Fruit fly (Drosophila melanogaster): ENCODE measurements around the gene Hip1.

Gene Hip1

DNA sequence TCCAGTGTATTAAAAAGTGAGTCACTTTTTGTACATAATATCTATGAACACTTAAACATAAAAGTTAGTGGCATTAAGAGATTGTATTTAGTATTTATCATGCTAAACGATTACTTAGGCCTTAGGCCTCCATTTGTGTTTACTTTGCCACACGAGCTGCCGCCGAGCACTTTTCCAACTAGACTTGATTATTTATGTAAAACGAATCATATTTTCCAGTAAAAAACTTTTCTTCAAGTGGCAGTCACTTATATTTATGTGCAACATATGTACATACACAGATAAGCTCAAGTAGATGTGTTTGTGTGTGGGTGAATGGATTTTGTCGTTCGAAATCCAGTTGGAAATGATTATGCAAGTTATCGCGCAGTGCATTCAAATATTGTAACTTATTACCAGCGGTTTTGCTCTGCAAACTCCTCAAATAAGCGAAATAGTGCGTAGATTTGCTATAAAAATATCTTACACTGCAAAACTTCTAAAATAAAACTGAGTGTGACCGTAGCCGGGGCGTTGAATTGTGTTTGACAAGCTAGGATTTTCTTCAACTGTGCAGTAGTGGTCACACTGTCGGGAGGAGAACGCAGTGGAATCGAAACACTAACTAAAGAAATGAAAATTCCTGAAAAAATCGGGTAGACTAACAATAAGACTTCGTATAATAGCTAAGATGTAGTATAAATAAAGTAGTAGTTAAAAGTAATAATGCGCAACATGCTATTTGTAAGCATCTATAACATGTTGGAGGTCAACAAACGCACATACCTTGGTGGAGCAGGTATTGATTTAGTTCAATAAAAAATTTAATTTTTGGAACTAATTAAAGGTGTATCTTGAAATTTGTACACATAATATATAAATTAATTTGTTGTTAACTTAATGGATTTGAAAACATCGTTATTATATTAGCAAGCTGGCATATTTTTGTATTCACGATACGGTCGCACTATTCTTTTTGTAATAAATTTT, 23.5 kb downstream of the Hip1 start, which contains the start of the genes Klc and CG10984 (continued):
- peak; percentile 76 for TF ChIP-seq dsx (GFP tag; optimal IDR thresholded peaks at IDR 0.05; ENCODE audit: poor library complexity, severe bottlenecking)
- TF ChIP-seq CG8319 (GFP tag; optimal IDR thresholded peaks at IDR 0.05) = no peak
- TF ChIP-seq cyc (GFP tag; optimal IDR thresholded peaks at IDR 0.05) = peak; percentile 80
- TF ChIP-seq Eip93F (GFP tag; optimal IDR thresholded peaks at IDR 0.05) = peak; percentile 39
- no peak for TF ChIP-seq CG6808 (GFP tag; optimal IDR thresholded peaks at IDR 0.05)
- TF ChIP-seq Hr4 (GFP tag; optimal IDR thresholded peaks at IDR 0.05) = peak; percentile 96
- TF ChIP-seq CG8119 (GFP tag; IDR thresholded peaks at IDR 0.05) = no peak; the same call in 1 of the 3 replicates
- peak; percentile 93 for TF ChIP-seq pdm3 (GFP tag; optimal IDR thresholded peaks at IDR 0.05)
- peak; percentile 68 for TF ChIP-seq Sox15 (GFP tag; optimal IDR thresholded peaks at IDR 0.05)
- peak; percentile 79 for TF ChIP-seq CG31627 (GFP tag; optimal IDR thresholded peaks at IDR 0.05)
- no peak for TF ChIP-seq Hr38 (GFP tag; optimal IDR thresholded peaks at IDR 0.05)
- TF ChIP-seq spab (GFP tag; optimal IDR thresholded peaks at IDR 0.05) = no peak
- peak; percentile 95 for TF ChIP-seq CG32006 (GFP tag; optimal IDR thresholded peaks at IDR 0.05)
- TF ChIP-seq achi (GFP tag; optimal IDR thresholded peaks at IDR 0.05) = peak; percentile 84
- no peak for TF ChIP-seq CG9139 (GFP tag; optimal IDR thresholded peaks at IDR 0.05)

DNA sequence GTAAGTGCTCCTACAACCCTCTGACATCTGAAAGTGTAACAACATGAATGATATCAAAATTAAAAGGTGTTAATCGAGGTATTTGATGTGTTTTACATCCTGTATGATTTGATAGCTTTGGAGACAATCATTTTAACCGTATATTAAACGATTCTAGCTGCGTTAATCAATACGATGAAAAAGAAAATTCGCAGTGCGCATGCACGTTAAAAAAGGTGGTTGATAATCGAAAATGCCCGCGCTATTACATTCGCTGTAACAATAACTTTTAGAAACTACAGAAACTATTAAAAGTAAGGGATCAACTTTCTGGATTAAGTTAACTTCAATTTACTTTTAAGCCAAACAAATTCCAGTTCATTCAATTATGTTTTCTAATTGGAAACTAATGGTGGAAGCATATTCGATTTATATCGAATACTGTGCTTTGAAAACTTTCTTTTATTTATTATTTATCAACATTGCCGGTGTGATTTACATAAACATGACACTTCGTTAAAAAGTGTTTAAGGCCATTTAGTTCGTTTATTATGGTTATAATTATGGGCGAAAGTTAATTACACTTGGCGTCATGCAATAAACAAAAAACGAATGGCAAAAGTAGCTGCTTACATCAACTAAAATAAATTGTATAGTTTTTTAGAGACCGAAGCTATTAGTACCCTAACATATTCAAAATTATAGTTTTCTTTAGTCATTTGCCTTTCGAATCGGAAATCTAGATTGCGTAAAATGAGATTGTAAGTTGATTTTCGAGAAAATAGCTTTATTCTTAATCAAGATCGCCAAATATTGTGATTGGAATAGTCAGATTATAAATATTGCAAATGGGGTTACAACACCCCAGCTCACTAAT, 24.4 kb downstream of the Hip1 start:
- TF ChIP-seq CG3919 (GFP tag; optimal IDR thresholded peaks at IDR 0.05) (no peak), CG8632 (GFP tag; optimal IDR thresholded peaks at IDR 0.05) (no peak), CG6854 (GFP tag; optimal IDR thresholded peaks at IDR 0.05) (no peak), spab (GFP tag; optimal IDR thresholded peaks at IDR 0.05) (no peak), ss (GFP tag; optimal IDR thresholded peaks at IDR 0.05) (no peak), CG16779 (tag; optimal IDR thresholded peaks at IDR 0.05) (no peak), Blimp-1 (GFP tag; optimal IDR thresholded peaks at IDR 0.05) (no peak), Ets96B (tag; optimal IDR thresholded peaks at IDR 0.05) (no peak), Eip93F (GFP tag; optimal IDR thresholded peaks at IDR 0.05) (no peak), net (GFP tag; optimal IDR thresholded peaks at IDR 0.05) (no peak), CG34406 (GFP tag; optimal IDR thresholded peaks at IDR 0.05) (no peak), salr (GFP tag; optimal IDR thresholded peaks at IDR 0.05) (no peak), dsx (GFP tag; optimal IDR thresholded peaks at IDR 0.05; ENCODE audit: poor library complexity, severe bottlenecking) (no peak), CG6808 (GFP tag; optimal IDR thresholded peaks at IDR 0.05) (no peak)

DNA sequence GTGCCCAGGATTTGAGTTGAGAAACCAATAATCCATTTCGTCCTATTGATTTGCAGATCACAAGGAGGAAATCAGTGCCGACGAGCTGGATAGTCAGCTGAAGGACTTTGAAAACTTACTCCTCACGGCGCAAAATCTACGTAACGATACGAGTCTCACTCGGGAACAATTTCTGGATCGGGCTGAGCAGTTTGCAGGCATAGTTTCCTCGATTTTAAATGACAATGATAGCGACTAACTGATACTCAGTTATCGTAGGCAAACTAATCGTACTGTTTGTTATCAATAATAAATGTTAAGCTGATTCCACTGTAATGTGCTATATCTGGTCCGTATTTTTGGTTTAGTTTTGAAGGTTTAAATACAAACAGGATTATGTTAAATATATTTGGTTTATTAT, 27.1 kb downstream of the Hip1 start:
- TF ChIP-seq Hr39 (GFP tag; optimal IDR thresholded peaks at IDR 0.05) (no peak), net (GFP tag; optimal IDR thresholded peaks at IDR 0.05) (no peak), Eip78C (GFP tag) (no peak), Sox102F (GFP tag; optimal IDR thresholded peaks at IDR 0.05) (no peak), svp (GFP tag) (no peak)

DNA sequence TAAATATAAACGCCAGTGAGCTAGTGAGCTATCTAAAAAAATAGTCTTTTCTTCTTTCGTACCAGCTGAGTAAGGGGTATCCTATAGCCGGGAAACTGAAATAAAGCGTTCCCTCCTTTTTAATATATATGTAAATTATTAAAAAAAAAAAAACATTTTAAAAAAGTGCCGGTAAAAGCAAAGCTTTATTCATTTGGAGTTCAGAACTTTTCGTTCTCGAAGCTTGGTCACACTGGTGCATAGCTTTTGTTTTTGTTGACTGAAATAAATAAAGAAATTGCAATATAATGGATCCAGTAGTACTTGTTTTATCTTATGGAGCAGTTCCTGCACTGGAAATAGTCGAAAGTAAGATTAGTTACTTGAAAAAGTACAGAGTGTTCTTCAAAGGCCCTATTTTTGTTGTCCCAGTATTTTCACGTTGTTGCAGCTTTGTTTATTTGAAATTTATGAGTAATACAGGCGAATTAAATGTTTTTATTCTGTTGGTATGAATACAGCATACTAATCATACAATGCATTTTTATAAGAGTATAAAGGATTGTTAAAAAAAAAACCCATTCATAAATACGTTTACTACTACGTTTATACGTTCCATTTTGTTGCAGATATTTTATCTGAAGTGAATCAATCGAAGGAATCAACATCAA, 28.1 kb downstream of the Hip1 start, which contains the start of gene CG32109:
TSS of gene CG32109 (plus strand) at position 224 of the 650 bp plus-strand sequence.
- peak; percentile 2 for TF ChIP-seq esn (GFP tag; optimal IDR thresholded peaks at IDR 0.05)
- TF ChIP-seq Eip93F (GFP tag; optimal IDR thresholded peaks at IDR 0.05) = no peak

Measured in whole organism, prepupa.